Fruit fly (Drosophila melanogaster): ENCODE results near the gene bsf.

bsf gene

dm6 chr2L:18464116-18464530 is 9.7 kb upstream of the bsf start:
- TF ChIP-seq jim (GFP tag; optimal IDR thresholded peaks at IDR 0.05) (no peak), lola (GFP tag; optimal IDR thresholded peaks at IDR 0.05) (no peak), dmrt93B (GFP tag; optimal IDR thresholded peaks at IDR 0.05) (no peak), pan (optimal IDR thresholded peaks at IDR 0.05) (no peak), usp (GFP tag; optimal IDR thresholded peaks at IDR 0.05) (no peak), CG32264 (GFP tag; optimal IDR thresholded peaks at IDR 0.05) (no peak), foxo (GFP tag; optimal IDR thresholded peaks at IDR 0.05) (peak in 1 of 2 experiments; percentile 13), Hnf4 (GFP tag; optimal IDR thresholded peaks at IDR 0.05) (peak; percentile 47), sv (GFP tag; optimal IDR thresholded peaks at IDR 0.05) (no peak), brk (GFP tag; optimal IDR thresholded peaks at IDR 0.05) (no peak), Rel (GFP tag; optimal IDR thresholded peaks at IDR 0.05) (no peak), Rel (tag; optimal IDR thresholded peaks at IDR 0.05) (peak; percentile 50), dl (GFP tag; optimal IDR thresholded peaks at IDR 0.05; ENCODE audit: insufficient read depth in 1 of 2, partially characterized antibody in 2 of 2) (no peak), tai (GFP tag; optimal IDR thresholded peaks at IDR 0.05) (no peak), rgr (GFP tag; optimal IDR thresholded peaks at IDR 0.05) (no peak), Hr78 (GFP tag; optimal IDR thresholded peaks at IDR 0.05) (no peak), Mio (GFP tag; optimal IDR thresholded peaks at IDR 0.05) (no peak), Jra (GFP tag; optimal IDR thresholded peaks at IDR 0.05) (no peak), h (GFP tag; optimal IDR thresholded peaks at IDR 0.05) (no peak), ey (GFP tag; optimal IDR thresholded peaks at IDR 0.05) (peak; percentile 18), dsf (GFP tag; optimal IDR thresholded peaks at IDR 0.05; ENCODE audit: borderline replicate concordance) (no peak), psq (GFP tag; optimal IDR thresholded peaks at IDR 0.05) (peak; percentile 92)

DNA sequence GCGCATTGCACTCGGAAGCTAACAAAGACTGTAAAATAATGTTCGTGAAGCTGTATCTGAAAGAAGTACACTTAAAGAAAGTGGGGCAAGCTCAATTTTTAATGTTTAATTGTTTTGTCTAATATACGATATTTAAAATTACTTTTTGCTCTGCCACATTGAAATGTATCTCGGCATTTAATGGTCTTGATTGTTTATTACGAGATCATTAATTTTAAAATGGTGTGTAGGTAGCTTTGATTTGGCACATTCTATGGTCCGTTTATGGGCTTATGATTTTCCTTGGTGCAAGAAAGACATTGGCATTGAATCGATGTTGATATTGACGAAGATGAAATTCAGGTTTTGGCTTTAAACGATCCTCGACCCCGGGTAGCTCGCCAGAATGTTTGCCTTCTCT is 9.2 kb upstream of the bsf start:
- TF ChIP-seq ey (GFP tag; optimal IDR thresholded peaks at IDR 0.05) (peak; percentile 71), dl (GFP tag; optimal IDR thresholded peaks at IDR 0.05; ENCODE audit: insufficient read depth in 1 of 2, partially characterized antibody in 2 of 2) (no peak), sage (GFP tag; optimal IDR thresholded peaks at IDR 0.05) (peak; percentile 24), tai (GFP tag; optimal IDR thresholded peaks at IDR 0.05) (peak; percentile 58), dmrt93B (GFP tag; optimal IDR thresholded peaks at IDR 0.05) (peak; percentile 57), sv (GFP tag; optimal IDR thresholded peaks at IDR 0.05) (no peak), br (GFP tag; optimal IDR thresholded peaks at IDR 0.05) (peak; percentile 83), CG9705 (GFP tag; optimal IDR thresholded peaks at IDR 0.05) (peak; percentile 51), CrebA (GFP tag; optimal IDR thresholded peaks at IDR 0.05; ENCODE audit: borderline replicate concordance) (peak; percentile 36), Dif (GFP tag; optimal IDR thresholded peaks at IDR 0.05; ENCODE audit: partially characterized antibody) (no peak), Mio (GFP tag; optimal IDR thresholded peaks at IDR 0.05) (no peak), lola (GFP tag; optimal IDR thresholded peaks at IDR 0.05) (no peak), Hr78 (GFP tag; optimal IDR thresholded peaks at IDR 0.05) (no peak), foxo (GFP tag; optimal IDR thresholded peaks at IDR 0.05) (peak in 1 of 2 experiments; percentile 66), Sp1 (GFP tag; optimal IDR thresholded peaks at IDR 0.05) (peak; percentile 84), psq (GFP tag; optimal IDR thresholded peaks at IDR 0.05) (no peak), woc (GFP tag; optimal IDR thresholded peaks at IDR 0.05) (peak; percentile 69), Hnf4 (GFP tag; optimal IDR thresholded peaks at IDR 0.05) (peak; percentile 53), rgr (GFP tag; optimal IDR thresholded peaks at IDR 0.05) (peak; percentile 73), fru (GFP tag; optimal IDR thresholded peaks at IDR 0.05) (peak; percentile 79), OdsH (GFP tag; optimal IDR thresholded peaks at IDR 0.05) (peak; percentile 77), Dfd (GFP tag; optimal IDR thresholded peaks at IDR 0.05) (no peak), HLH106 (tag; optimal IDR thresholded peaks at IDR 0.05) (peak; percentile 81), Rel (GFP tag; optimal IDR thresholded peaks at IDR 0.05) (no peak), Rel (tag; optimal IDR thresholded peaks at IDR 0.05) (no peak), usp (GFP tag; optimal IDR thresholded peaks at IDR 0.05) (no peak), brk (GFP tag; optimal IDR thresholded peaks at IDR 0.05) (peak; percentile 15), h (GFP tag; optimal IDR thresholded peaks at IDR 0.05) (peak; percentile 74), Myc (optimal IDR thresholded peaks at IDR 0.05) (no peak), Abd-B (GFP tag; optimal IDR thresholded peaks at IDR 0.05) (no peak), jim (GFP tag; optimal IDR thresholded peaks at IDR 0.05) (no peak), Vsx2 (GFP tag; optimal IDR thresholded peaks at IDR 0.05; ENCODE audit: partially characterized antibody) (no peak), pan (optimal IDR thresholded peaks at IDR 0.05) (no peak), CG32264 (GFP tag; optimal IDR thresholded peaks at IDR 0.05) (peak; percentile 33), dsf (GFP tag; optimal IDR thresholded peaks at IDR 0.05; ENCODE audit: borderline replicate concordance) (peak; percentile 14), Jra (GFP tag; optimal IDR thresholded peaks at IDR 0.05) (peak; percentile 42), N (GFP tag; optimal IDR thresholded peaks at IDR 0.05) (no peak), GATAd (GFP tag; optimal IDR thresholded peaks at IDR 0.05) (no peak), Hr83 (GFP tag; optimal IDR thresholded peaks at IDR 0.05; ENCODE audit: poor library complexity, severe bottlenecking) (peak; percentile 4)

Data from whole organism, wandering third instar larva.